Worm (Caenorhabditis elegans) whole organism, mixed stage, embryonic: ENCODE data around the gene M110.7.
A peak's percentile ranks its signal among the peaks of the same experiment; 100 is the strongest.

Experiments
- M03D4.4 ChIP-seq: sonication (generic microtip); optimal IDR thresholded peaks from 2 replicates; lab custom pipeline; 2017; ENCODE audit warnings: mild to moderate bottlenecking, missing genetic modification characterization, missing compliant biosample characterization
- blmp-1 ChIP-seq: fragments of 150-350 bp; optimal IDR thresholded peaks from 2 replicates; lab custom pipeline; 2014; ENCODE audit warnings: missing biosample characterization, missing genetic modification characterization
- ceh-39 ChIP-seq: fragments of 150-350 bp; optimal IDR thresholded peaks from 2 replicates; lab custom pipeline; 2014; ENCODE audit warnings: missing biosample characterization, missing genetic modification characterization
- ceh-43 ChIP-seq: fragments of 200-800 bp; sonication (Bioruptor generic); optimal IDR thresholded peaks from 2 replicates; lab custom pipeline; 2018; ENCODE audit warnings: mild to moderate bottlenecking, missing genetic modification characterization, moderate library complexity, missing compliant biosample characterization
- ces-1 ChIP-seq: fragments of 150-350 bp; optimal IDR thresholded peaks from 2 replicates; lab custom pipeline; 2014; ENCODE audit warnings: missing biosample characterization, missing genetic modification reagents, missing genetic modification characterization
- drap-1 ChIP-seq: fragments of 200-800 bp; sonication (Bioruptor generic); optimal IDR thresholded peaks from 3 replicates; lab custom pipeline; 2018; ENCODE audit warnings: mild to moderate bottlenecking, missing genetic modification characterization, missing compliant biosample characterization
- elt-1 ChIP-seq: sonication (generic microtip); optimal IDR thresholded peaks from 2 replicates; lab custom pipeline; 2017; ENCODE audit warnings: missing genetic modification characterization, mild to moderate bottlenecking, missing compliant biosample characterization, antibody characterized with exemption, moderate library complexity, borderline replicate concordance; ENCODE audit not compliant: insufficient read depth
- elt-3 ChIP-seq: fragments of 150-350 bp; optimal IDR thresholded peaks from 2 replicates; lab custom pipeline; 2014; ENCODE audit warnings: missing biosample characterization, missing genetic modification characterization
- flh-1 ChIP-seq: fragments of 200-800 bp; sonication (Bioruptor generic); optimal IDR thresholded peaks from 2 replicates; lab custom pipeline; 2018; ENCODE audit warnings: mild to moderate bottlenecking, missing genetic modification characterization, moderate library complexity, missing compliant biosample characterization
- ham-2 ChIP-seq: fragments of 200-800 bp; sonication (Bioruptor generic); optimal IDR thresholded peaks from 2 replicates; lab custom pipeline; 2018; ENCODE audit warnings: mild to moderate bottlenecking, missing genetic modification characterization, missing compliant biosample characterization
- hlh-1 ChIP-seq: fragments of 150-350 bp; optimal IDR thresholded peaks from 2 replicates; lab custom pipeline; 2014; ENCODE audit warnings: missing biosample characterization, missing genetic modification reagents, missing genetic modification characterization
- lin-13 ChIP-seq: fragments of 150-350 bp; optimal IDR thresholded peaks from 2 replicates; lab custom pipeline; 2014; ENCODE audit warnings: missing biosample characterization, missing genetic modification characterization
- lsy-2 ChIP-seq: fragments of 150-350 bp; optimal IDR thresholded peaks from 2 replicates; lab custom pipeline; 2014; ENCODE audit warnings: missing biosample characterization, missing genetic modification characterization
- mab-5 ChIP-seq: fragments of 150-350 bp; optimal IDR thresholded peaks from 2 replicates; lab custom pipeline; 2014; ENCODE audit warnings: missing biosample characterization, missing genetic modification characterization
- mep-1 ChIP-seq: fragments of 150-350 bp; optimal IDR thresholded peaks from 2 replicates; lab custom pipeline; 2017; ENCODE audit warnings: missing biosample characterization, missing genetic modification reagents, missing genetic modification characterization, inconsistent platforms
- nhr-12 ChIP-seq: fragments of 150-350 bp; optimal IDR thresholded peaks from 2 replicates; lab custom pipeline; 2014; ENCODE audit warnings: missing biosample characterization, missing genetic modification characterization
- nhr-2 ChIP-seq: fragments of 150-350 bp; optimal IDR thresholded peaks from 2 replicates; lab custom pipeline; 2014; ENCODE audit warnings: missing biosample characterization, missing genetic modification characterization
- nhr-237 ChIP-seq: fragments of 150-350 bp; optimal IDR thresholded peaks from 2 replicates; lab custom pipeline; 2014; ENCODE audit warnings: missing biosample characterization, missing genetic modification characterization
- nhr-28 ChIP-seq: fragments of 150-350 bp; optimal IDR thresholded peaks from 2 replicates; lab custom pipeline; 2014; ENCODE audit warnings: missing biosample characterization, missing genetic modification characterization
- nhr-76 ChIP-seq: sonication (generic microtip); optimal IDR thresholded peaks from 2 replicates; lab custom pipeline; 2017; ENCODE audit warnings: missing biosample characterization, missing genetic modification characterization
- pha-4 ChIP-seq: fragments of 150-350 bp; optimal IDR thresholded peaks from 2 replicates; lab custom pipeline; 2018; ENCODE audit warnings: missing biosample characterization, missing genetic modification reagents, missing genetic modification characterization
- sem-2 ChIP-seq: fragments of 200-800 bp; sonication (Bioruptor generic); optimal IDR thresholded peaks from 2 replicates; lab custom pipeline; 2018; ENCODE audit warnings: mild to moderate bottlenecking, missing genetic modification characterization, missing compliant biosample characterization
- sptf-1 ChIP-seq: sonication (generic microtip); optimal IDR thresholded peaks from 2 replicates; lab custom pipeline; 2017; ENCODE audit warnings: mild to moderate bottlenecking, missing genetic modification characterization, moderate library complexity, missing compliant biosample characterization
- tbx-8 ChIP-seq: fragments of 200-800 bp; sonication (Bioruptor generic); optimal IDR thresholded peaks from 2 replicates; lab custom pipeline; 2018; ENCODE audit warnings: mild to moderate bottlenecking, missing genetic modification characterization, moderate library complexity, missing compliant biosample characterization
- unc-120 ChIP-seq: sonication (generic microtip); optimal IDR thresholded peaks from 2 replicates; lab custom pipeline; 2017; ENCODE audit warnings: missing genetic modification characterization, missing compliant biosample characterization; ENCODE audit not compliant: poor library complexity, severe bottlenecking
- unc-39 ChIP-seq: fragments of 150-350 bp; optimal IDR thresholded peaks from 2 replicates; lab custom pipeline; 2014; ENCODE audit warnings: missing biosample characterization, missing genetic modification characterization
- unc-62 ChIP-seq: fragments of 150-350 bp; optimal IDR thresholded peaks from 2 replicates; lab custom pipeline; 2014; ENCODE audit warnings: missing biosample characterization, missing genetic modification reagents, missing genetic modification characterization
- ztf-11 ChIP-seq: fragments of 150-350 bp; optimal IDR thresholded peaks from 2 replicates; lab custom pipeline; 2014; ENCODE audit warnings: missing biosample characterization, missing genetic modification characterization

M110.7 gene

ce11 chrII:8209476-8209875 lies 23.1 kb upstream of the M110.7 start, which contains the start of gene M110.8:
Gene M110.8, minus strand, starts transcription at chrII:8209576.
- TF ChIP-seq drap-1 (GFP tag; lab: Kevin White, UChicago) (no peak), M03D4.4 (no peak), nhr-237 (tag; lab: Kevin White, UChicago) (no peak), lin-13 (no peak), unc-62 (no peak)

ce11 chrII:8212680-8213079 lies 19.9 kb upstream of the M110.7 start, which contains the start of gene twk-3:
Gene twk-3, minus strand, starts transcription at chrII:8212780.
- TF ChIP-seq lsy-2 (tag; lab: Kevin White, UChicago) (no peak), ham-2 (GFP tag; lab: Kevin White, UChicago) (no peak), nhr-2 (tag; lab: Kevin White, UChicago) (no peak), ztf-11 (tag; lab: Kevin White, UChicago) (no peak), ces-1 (GFP tag; lab: Kevin White, UChicago) (no peak), mab-5 (tag; lab: Kevin White, UChicago) (no peak), unc-62 (no peak), tbx-8 (GFP tag; lab: Kevin White, UChicago) (no peak), flh-1 (GFP tag; lab: Kevin White, UChicago) (no peak), pha-4 (tag; lab: Kevin White, UChicago) (no peak), ceh-43 (GFP tag; lab: Kevin White, UChicago) (no peak), hlh-1 (tag; lab: Kevin White, UChicago) (no peak), ceh-39 (tag; lab: Kevin White, UChicago) (no peak), unc-120 (tag; lab: Kevin White, UChicago) (no peak), blmp-1 (tag; lab: Kevin White, UChicago) (no peak)
- TF ChIP-seq, all 35 proteins: peak for 0

ce11 chrII:8214367-8214766 lies 18.2 kb upstream of the M110.7 start, which contains the start of gene M110.10:
Gene M110.10, minus strand, starts transcription at chrII:8214467.
- TF ChIP-seq lsy-2 (tag; lab: Kevin White, UChicago) = no peak
- TF ChIP-seq sptf-1 (tag; lab: Kevin White, UChicago) = no peak
- TF ChIP-seq ztf-11 (tag; lab: Kevin White, UChicago) = no peak
- no peak for TF ChIP-seq tbx-8 (GFP tag; lab: Kevin White, UChicago)
- TF ChIP-seq elt-1 = no peak
- no peak for TF ChIP-seq nhr-28
- TF ChIP-seq ceh-39 (tag; lab: Kevin White, UChicago) = no peak
- no peak for TF ChIP-seq flh-1 (GFP tag; lab: Kevin White, UChicago)
- no peak for TF ChIP-seq ham-2 (GFP tag; lab: Kevin White, UChicago)
- TF ChIP-seq lin-13 = no peak
- no peak for TF ChIP-seq elt-3 (tag; lab: Kevin White, UChicago)
- TF ChIP-seq, all 35 proteins: peak for 0

- TF ChIP-seq mep-1 (peak; percentile 72), ces-1 (GFP tag; lab: Kevin White, UChicago) (peak; percentile 77), hlh-1 (tag; lab: Kevin White, UChicago) (peak; percentile 20), tbx-8 (GFP tag; lab: Kevin White, UChicago) (no peak), unc-120 (tag; lab: Kevin White, UChicago) (peak; percentile 41), ceh-39 (tag; lab: Kevin White, UChicago) (peak; percentile 40), nhr-237 (tag; lab: Kevin White, UChicago) (peak; percentile 49), lsy-2 (tag; lab: Kevin White, UChicago) (peak; percentile 26), mab-5 (tag; lab: Kevin White, UChicago) (no peak), nhr-12 (no peak), pha-4 (tag; lab: Kevin White, UChicago) (peak; percentile 22), nhr-76 (no peak), M03D4.4 (no peak)
- TF ChIP-seq, all 35 proteins: peak for 8
These were observed 16.2 kb upstream of the M110.7 start, which contains the start of gene M110.3 for ce11 chrII:8216433-8216832. Gene M110.3, minus strand, starts transcription at chrII:8216616.

- TF ChIP-seq sem-2 (no peak), blmp-1 (tag; lab: Kevin White, UChicago) (no peak), elt-1 (no peak), mab-5 (tag; lab: Kevin White, UChicago) (no peak)
These were observed 15.7 kb upstream of the M110.7 start, which contains the start of gene ifg-1 for ce11 chrII:8216922-8217321. Gene ifg-1, plus strand, starts transcription at chrII:8217222.

ce11 chrII:8218266-8218665 lies 14.3 kb upstream of the M110.7 start:
- TF ChIP-seq tbx-8 (GFP tag; lab: Kevin White, UChicago) (no peak), nhr-28 (no peak), hlh-1 (tag; lab: Kevin White, UChicago) (no peak), ces-1 (GFP tag; lab: Kevin White, UChicago) (no peak), unc-39 (tag; lab: Kevin White, UChicago) (no peak), ceh-43 (GFP tag; lab: Kevin White, UChicago) (no peak)
